Worm (Caenorhabditis elegans): Measurements from ENCODE around the gene top-2.

Gene top-2

ce11 chrII:11842766-11843165, 32.2 kb upstream of the top-2 start:
- no peak for TF ChIP-seq ham-2 (GFP tag; optimal IDR thresholded peaks at IDR 0.05)

- TF ChIP-seq tbx-8 (GFP tag; optimal IDR thresholded peaks at IDR 0.05) (no peak), elt-3 (tag; optimal IDR thresholded peaks at IDR 0.05) (no peak), ceh-83 (GFP tag; optimal IDR thresholded peaks at IDR 0.05) (no peak), lsy-2 (tag; optimal IDR thresholded peaks at IDR 0.05) (no peak), unc-39 (tag; optimal IDR thresholded peaks at IDR 0.05) (no peak), ham-2 (GFP tag; optimal IDR thresholded peaks at IDR 0.05) (no peak), M03D4.4 (tag; optimal IDR thresholded peaks at IDR 0.05) (no peak), ceh-43 (GFP tag; optimal IDR thresholded peaks at IDR 0.05) (no peak), nhr-2 (tag; optimal IDR thresholded peaks at IDR 0.05) (no peak), bed-3 (GFP tag; optimal IDR thresholded peaks at IDR 0.05) (no peak), sptf-1 (tag; optimal IDR thresholded peaks at IDR 0.05) (no peak), pha-4 (tag; optimal IDR thresholded peaks at IDR 0.05) (no peak), nhr-28 (tag; optimal IDR thresholded peaks at IDR 0.05) (no peak), hlh-1 (tag; optimal IDR thresholded peaks at IDR 0.05) (no peak), zip-8 (tag; optimal IDR thresholded peaks at IDR 0.05) (no peak), mab-5 (tag; optimal IDR thresholded peaks at IDR 0.05) (no peak)
Measured at ce11 chrII:11843441-11843840, 31.5 kb upstream of the top-2 start.

ce11 chrII:11844072-11844471, 30.9 kb upstream of the top-2 start:
- TF ChIP-seq mep-1 (tag; optimal IDR thresholded peaks at IDR 0.05), result no peak
- TF ChIP-seq sem-2 (GFP tag; optimal IDR thresholded peaks at IDR 0.05), result no peak
- no peak for TF ChIP-seq tbx-8 (GFP tag; optimal IDR thresholded peaks at IDR 0.05)
- TF ChIP-seq blmp-1 (tag; optimal IDR thresholded peaks at IDR 0.05), result no peak
- TF ChIP-seq elt-3 (tag; optimal IDR thresholded peaks at IDR 0.05), result no peak
- TF ChIP-seq ceh-43 (GFP tag; optimal IDR thresholded peaks at IDR 0.05), result no peak
- TF ChIP-seq mab-5 (tag; optimal IDR thresholded peaks at IDR 0.05), result no peak
- no peak for TF ChIP-seq ham-2 (GFP tag; optimal IDR thresholded peaks at IDR 0.05)
- no peak for TF ChIP-seq unc-62 (GFP tag; optimal IDR thresholded peaks at IDR 0.05)
- TF ChIP-seq ztf-11 (tag; optimal IDR thresholded peaks at IDR 0.05), result no peak
- no peak for TF ChIP-seq lsy-2 (tag; optimal IDR thresholded peaks at IDR 0.05)

- TF ChIP-seq elt-3 (tag; optimal IDR thresholded peaks at IDR 0.05) (no peak), mls-2 (tag; optimal IDR thresholded peaks at IDR 0.05) (no peak), blmp-1 (tag; optimal IDR thresholded peaks at IDR 0.05) (no peak)
Measured at ce11 chrII:11844984-11845383, 30.0 kb upstream of the top-2 start.

ce11 chrII:11845954-11846353, 29.0 kb upstream of the top-2 start:
- no peak for TF ChIP-seq elt-1 (tag; optimal IDR thresholded peaks at IDR 0.05; ENCODE audit: borderline replicate concordance, insufficient read depth)
- no peak for TF ChIP-seq M03D4.4 (tag; optimal IDR thresholded peaks at IDR 0.05)
- TF ChIP-seq flh-1 (GFP tag; optimal IDR thresholded peaks at IDR 0.05), result no peak
- TF ChIP-seq nhr-237 (tag; optimal IDR thresholded peaks at IDR 0.05), result no peak
- no peak for TF ChIP-seq sem-2 (GFP tag; optimal IDR thresholded peaks at IDR 0.05)
- no peak for TF ChIP-seq lsy-2 (tag; optimal IDR thresholded peaks at IDR 0.05)

ce11 chrII:11849572-11849971, 25.4 kb upstream of the top-2 start:
- TF ChIP-seq ces-1 (GFP tag; optimal IDR thresholded peaks at IDR 0.05), result no peak
- TF ChIP-seq sptf-1 (tag; optimal IDR thresholded peaks at IDR 0.05), result no peak
- no peak for TF ChIP-seq blmp-1 (tag; optimal IDR thresholded peaks at IDR 0.05)
- TF ChIP-seq ceh-39 (tag; optimal IDR thresholded peaks at IDR 0.05), result no peak
- TF ChIP-seq flh-1 (GFP tag; optimal IDR thresholded peaks at IDR 0.05), result no peak
- TF ChIP-seq ceh-43 (GFP tag; optimal IDR thresholded peaks at IDR 0.05), result no peak
- no peak for TF ChIP-seq unc-39 (tag; optimal IDR thresholded peaks at IDR 0.05)
- no peak for TF ChIP-seq lin-13 (tag; optimal IDR thresholded peaks at IDR 0.05)
- no peak for TF ChIP-seq elt-1 (tag; optimal IDR thresholded peaks at IDR 0.05; ENCODE audit: borderline replicate concordance, insufficient read depth)
- no peak for TF ChIP-seq unc-120 (tag; optimal IDR thresholded peaks at IDR 0.05; ENCODE audit: poor library complexity, severe bottlenecking)
- no peak for TF ChIP-seq elt-3 (tag; optimal IDR thresholded peaks at IDR 0.05)
- no peak for TF ChIP-seq nhr-12 (tag; optimal IDR thresholded peaks at IDR 0.05)
- TF ChIP-seq ztf-11 (tag; optimal IDR thresholded peaks at IDR 0.05), result no peak
